Worm (Caenorhabditis elegans): ENCODE results near the gene T01G5.8.
"Not testable (repeated sequence)": the region's sequence is repeated elsewhere in the genome, so short reads cannot be mapped to it uniquely, and the experiment has no call there.

The T01G5.8 gene

DNA sequence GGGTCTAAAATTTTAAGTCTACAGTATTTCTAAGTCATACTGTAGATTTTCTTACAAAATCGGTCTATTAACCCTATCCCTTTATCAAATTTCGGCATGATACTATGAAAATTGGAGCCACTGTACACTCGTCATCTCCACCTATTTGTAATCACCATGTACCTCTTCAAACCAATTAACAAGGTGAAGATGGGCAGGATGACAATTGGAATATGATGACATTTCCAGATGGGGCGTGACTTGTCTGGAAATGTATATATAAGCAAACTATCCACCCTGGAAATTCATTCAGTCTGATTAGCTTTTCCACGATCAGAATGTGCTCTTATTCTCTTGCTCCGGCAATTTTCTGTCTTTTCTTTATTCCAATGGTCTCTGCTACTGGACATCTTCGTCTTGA is 6.8 kb upstream of the T01G5.8 start, which contains the start of gene Y75B12A.2 (continued):
- TF ChIP-seq dsc-1 (tag; optimal IDR thresholded peaks at IDR 0.05): no peak
- no peak for TF ChIP-seq nhr-28 (tag; optimal IDR thresholded peaks at IDR 0.05)
- TF ChIP-seq Y116A8C.19 (tag; optimal IDR thresholded peaks at IDR 0.05; ENCODE audit: borderline replicate concordance): no peak

DNA sequence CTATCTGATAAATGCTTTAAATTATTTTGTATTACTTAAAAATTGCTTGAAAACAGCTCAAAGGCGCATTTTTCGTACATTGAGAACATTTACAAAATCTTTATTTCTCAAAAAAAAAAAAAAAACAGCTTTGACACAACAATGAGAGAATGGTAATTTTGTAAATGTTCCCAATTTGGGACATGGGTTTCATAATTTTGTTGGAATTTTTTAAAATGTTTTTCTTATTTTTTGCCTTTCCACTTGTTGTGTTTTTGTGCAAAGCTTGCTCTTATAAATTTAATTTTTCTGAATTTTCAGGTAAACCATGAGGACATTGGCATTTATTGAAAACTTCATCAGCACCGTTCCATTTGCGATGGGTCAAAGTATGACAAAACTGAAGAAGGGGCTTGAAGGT is 4.4 kb upstream of the T01G5.8 start, which contains the start of gene T01G5.7:
Gene T01G5.7 (plus strand): TSS at position 301 of the 400 bp plus-strand sequence.
- TF ChIP-seq ets-5 (GFP tag; IDR thresholded peaks at IDR 0.05): no peak
- TF ChIP-seq irx-1 (tag; optimal IDR thresholded peaks at IDR 0.05): no peak
- no peak for TF ChIP-seq nhr-237 (tag; optimal IDR thresholded peaks at IDR 0.05)
- TF ChIP-seq tlp-1 (tag; optimal IDR thresholded peaks at IDR 0.05): no peak
- TF ChIP-seq hlh-17 (GFP tag; optimal IDR thresholded peaks at IDR 0.05; ENCODE audit: borderline replicate concordance): no peak
- no peak for TF ChIP-seq Y116A8C.19 (tag; optimal IDR thresholded peaks at IDR 0.05; ENCODE audit: borderline replicate concordance)
- TF ChIP-seq mdl-1 (tag; optimal IDR thresholded peaks at IDR 0.05): no peak
- TF ChIP-seq unc-130 (tag; optimal IDR thresholded peaks at IDR 0.05): no peak
- no peak for TF ChIP-seq rnt-1 (tag; optimal IDR thresholded peaks at IDR 0.05)
- no peak for TF ChIP-seq sup-37 (GFP tag; optimal IDR thresholded peaks at IDR 0.05)

DNA sequence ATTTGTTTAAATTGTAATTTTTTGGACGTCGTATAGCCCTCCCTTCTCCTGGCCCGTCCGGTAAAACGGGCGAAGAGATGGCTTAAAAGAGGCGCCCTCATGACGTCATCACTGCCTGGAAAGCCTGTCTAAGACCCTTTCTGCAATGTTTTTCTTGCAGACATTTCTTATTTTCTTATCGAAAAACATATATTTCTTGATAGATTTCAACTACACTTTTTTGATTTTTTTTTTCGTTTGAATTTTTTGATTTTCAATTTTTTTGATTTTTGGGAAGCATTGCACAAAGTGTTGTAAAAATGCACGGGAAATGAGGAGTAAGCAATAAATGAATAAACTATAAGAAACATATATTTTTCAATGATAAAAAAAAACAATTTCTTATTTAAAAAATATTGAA is 2.1 kb upstream of the T01G5.8 start, which contains the start of gene T01G5.6:
Gene T01G5.6 (minus strand): TSS at position 101 of the 400 bp plus-strand sequence.
- TF ChIP-seq nhr-77 (tag; optimal IDR thresholded peaks at IDR 0.05) (no peak), ces-1 (GFP tag; optimal IDR thresholded peaks at IDR 0.05) (no peak)

DNA sequence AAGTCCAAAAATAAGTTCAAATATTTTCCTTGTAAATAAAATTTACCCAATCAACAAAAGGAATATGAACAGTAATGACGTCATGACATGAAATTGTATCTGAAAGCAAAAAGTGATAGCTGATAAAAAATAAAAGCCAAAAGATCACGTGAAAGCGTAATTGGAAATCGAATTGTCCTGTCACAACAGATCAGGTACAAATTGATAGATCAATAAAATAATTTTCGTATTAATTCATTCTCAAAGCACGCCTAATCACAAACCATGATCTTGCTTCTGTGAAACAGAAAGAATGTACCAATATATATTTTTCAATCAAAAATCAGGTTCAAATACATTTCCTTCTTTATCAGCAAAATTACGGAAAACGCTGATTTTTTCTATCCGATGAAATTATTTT is 3.4 kb downstream of the T01G5.8 start, which contains the start of gene flor-1:
Gene flor-1 (minus strand): TSS at position 101 of the 400 bp plus-strand sequence.
- TF ChIP-seq sox-4 (tag; optimal IDR thresholded peaks at IDR 0.05): no peak
- TF ChIP-seq nhr-20 (tag; optimal IDR thresholded peaks at IDR 0.05): peak; percentile 18

DNA sequence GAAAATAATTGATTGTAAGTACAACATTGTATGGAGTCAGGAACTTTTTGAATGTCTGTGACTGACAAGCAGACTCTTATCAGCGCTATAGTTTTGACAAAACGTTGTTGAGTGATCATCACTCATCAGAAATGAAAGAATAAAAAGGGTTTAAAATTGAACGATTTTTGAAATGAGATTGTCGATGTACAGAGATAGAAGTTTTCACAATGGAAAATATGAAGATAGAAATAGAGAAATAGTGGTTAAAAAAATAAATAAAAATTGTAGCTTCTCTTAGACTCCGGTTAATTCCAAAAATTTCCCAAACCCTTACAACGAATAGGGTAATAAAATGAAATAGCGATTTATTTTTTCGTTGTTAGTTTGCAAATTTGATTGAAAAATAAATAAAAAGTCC is 9.1 kb downstream of the T01G5.8 start, which contains the start of gene ugt-30:
Gene ugt-30 (minus strand): TSS at position 101 of the 400 bp plus-strand sequence.
- not testable (repeated sequence) for TF ChIP-seq xbp-1, C34B4.2, nhr-20 (tag; optimal IDR thresholded peaks at IDR 0.05)

DNA sequence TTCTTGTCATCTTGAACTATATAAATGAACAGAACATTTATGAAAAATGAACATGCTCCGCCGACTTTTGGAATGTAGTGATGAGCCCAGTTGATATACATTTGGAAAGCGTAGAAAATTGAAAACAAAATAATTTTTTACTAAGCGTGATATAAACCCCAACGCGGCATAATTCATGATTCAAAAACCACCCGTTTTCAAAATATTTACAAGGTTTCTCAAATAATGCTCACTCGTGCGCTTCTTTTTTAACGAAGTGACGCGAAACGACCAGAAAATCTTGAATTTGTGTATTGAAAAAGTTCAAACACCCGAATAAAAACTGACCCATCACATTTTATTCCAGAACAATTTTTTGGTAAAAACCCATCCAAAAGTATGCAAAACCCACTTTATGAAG is 11.3 kb downstream of the T01G5.8 start, which contains the start of gene srj-27:
Gene srj-27 (minus strand): TSS at position 101 of the 400 bp plus-strand sequence.
- TF ChIP-seq snu-23 (GFP tag; optimal IDR thresholded peaks at IDR 0.05): no peak
- no peak for TF ChIP-seq swsn-7 (tag; optimal IDR thresholded peaks at IDR 0.05)
- no peak for TF ChIP-seq xbp-1 (tag; optimal IDR thresholded peaks at IDR 0.05)
- no peak for TF ChIP-seq nhr-85 (tag)
- no peak for TF ChIP-seq aly-2 (tag; optimal IDR thresholded peaks at IDR 0.05)

DNA sequence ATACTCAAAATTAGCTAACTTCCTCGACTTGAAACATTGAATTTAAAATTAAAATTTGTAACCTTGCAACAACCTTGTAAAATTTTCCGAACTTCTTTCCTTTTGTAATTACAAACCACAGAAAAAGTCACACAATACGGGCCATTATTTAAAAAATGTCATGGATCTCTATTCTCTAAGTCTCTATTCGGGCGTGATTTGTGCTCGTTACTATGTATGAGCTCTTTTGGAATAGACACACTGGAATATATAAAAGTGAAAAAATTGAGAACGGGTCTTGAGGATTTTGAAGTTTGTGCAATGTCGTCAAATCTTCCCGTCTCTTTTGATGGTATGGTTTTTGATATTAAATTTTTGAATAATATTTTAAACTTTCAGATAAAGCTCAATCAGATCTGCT is 11.9 kb downstream of the T01G5.8 start, which contains the start of gene srr-7:
Gene srr-7 (plus strand): TSS at position 301 of the 400 bp plus-strand sequence.
- no peak for TF ChIP-seq Y116A8C.19 (tag; optimal IDR thresholded peaks at IDR 0.05; ENCODE audit: borderline replicate concordance)
- TF ChIP-seq egl-27 (tag; optimal IDR thresholded peaks at IDR 0.05): no peak
- TF ChIP-seq irx-1 (tag; optimal IDR thresholded peaks at IDR 0.05): no peak
- TF ChIP-seq lin-35 (GFP tag; optimal IDR thresholded peaks at IDR 0.05): no peak
- no peak for TF ChIP-seq mef-2 (tag; optimal IDR thresholded peaks at IDR 0.05)
- no peak for TF ChIP-seq ztf-4 (tag; optimal IDR thresholded peaks at IDR 0.05)
- TF ChIP-seq pqm-1 (tag; optimal IDR thresholded peaks at IDR 0.05): no peak
- TF ChIP-seq nhr-11 (tag; optimal IDR thresholded peaks at IDR 0.05): no peak
- no peak for TF ChIP-seq ama-1 (optimal IDR thresholded peaks at IDR 0.05)
- no peak for TF ChIP-seq ceh-8 (GFP tag; optimal IDR thresholded peaks at IDR 0.05)
- TF ChIP-seq unc-98 (GFP tag; IDR thresholded peaks at IDR 0.05): no peak
- TF ChIP-seq xbp-1 (tag; optimal IDR thresholded peaks at IDR 0.05): no peak
- no peak for TF ChIP-seq snu-23 (GFP tag; optimal IDR thresholded peaks at IDR 0.05)
- no peak for TF ChIP-seq F16B12.6 (tag; optimal IDR thresholded peaks at IDR 0.05)
- TF ChIP-seq ets-5 (GFP tag; IDR thresholded peaks at IDR 0.05): no peak
- no peak for TF ChIP-seq nhr-12 (tag; optimal IDR thresholded peaks at IDR 0.05)
- TF ChIP-seq pax-3 (tag; optimal IDR thresholded peaks at IDR 0.05): no peak
- no peak for TF ChIP-seq aha-1 (tag; optimal IDR thresholded peaks at IDR 0.05)
- no peak for TF ChIP-seq swsn-7 (tag; optimal IDR thresholded peaks at IDR 0.05)
- no peak for TF ChIP-seq efl-3 (GFP tag; optimal IDR thresholded peaks at IDR 0.05)
